Worm (Caenorhabditis elegans) whole organism, L4 larva: ENCODE measurements around the gene lin-36.
A peak's percentile ranks its signal among the peaks of the same experiment; 100 is the strongest.

Experiments
- D1046.2 ChIP-seq: fragments of 200-800 bp; sonication (Bioruptor generic); IDR thresholded peaks from 2 replicates; pipeline ENCODE4 v1.3.6; 2022; ENCODE audit warnings: missing genetic modification characterization, missing compliant biosample characterization
- F49E8.2 ChIP-seq: sonication (generic microtip); optimal IDR thresholded peaks from 2 replicates; lab custom pipeline; 2016; ENCODE audit warnings: missing compliant biosample characterization, mild to moderate bottlenecking, missing genetic modification characterization, borderline replicate concordance
- R02D3.7 ChIP-seq: fragments of 150-350 bp; sonication (generic microtip); optimal IDR thresholded peaks from 3 replicates; lab custom pipeline; 2014; ENCODE audit warnings: missing biosample characterization, missing genetic modification characterization
- ZK546.5 ChIP-seq, 2 experiments: sonication (generic microtip); optimal IDR thresholded peaks; 2 replicates each; lab custom pipeline; 2017; ENCODE audit warnings: missing biosample characterization in 2 of 2, missing genetic modification characterization in 2 of 2
- aha-1 ChIP-seq: fragments of 150-350 bp; peaks from one replicate; lab custom pipeline; 2014; ENCODE audit warnings: missing biosample characterization, missing genetic modification characterization
- aly-2 ChIP-seq: sonication (generic microtip); optimal IDR thresholded peaks from 2 replicates; lab custom pipeline; 2018; ENCODE audit warnings: missing biosample characterization, missing genetic modification characterization
- ama-1 ChIP-seq: fragments of 150-350 bp; optimal IDR thresholded peaks from 2 replicates; lab custom pipeline; 2014; ENCODE audit warnings: inconsistent platforms, mixed read lengths
- arid-1 ChIP-seq: fragments of 200-800 bp; sonication (Bioruptor generic); conservative IDR thresholded peaks from 2 replicates; pipeline ENCODE4 v1.3.6; 2022; ENCODE audit warnings: missing genetic modification reagents, missing genetic modification characterization, missing compliant biosample characterization
- ceh-28 ChIP-seq: fragments of 150-350 bp; optimal IDR thresholded peaks from 2 replicates; lab custom pipeline; 2014; ENCODE audit warnings: missing biosample characterization, missing genetic modification reagents, missing genetic modification characterization
- ctbp-1 ChIP-seq: fragments of 200-800 bp; sonication (Bioruptor generic); IDR thresholded peaks from 2 replicates; pipeline ENCODE4 v1.3.6; 2022; ENCODE audit warnings: missing genetic modification reagents, missing genetic modification characterization, missing compliant biosample characterization
- daf-8 ChIP-seq: fragments of 200-800 bp; sonication (Bioruptor generic); IDR thresholded peaks from 2 replicates; pipeline ENCODE4 v1.3.6; 2022; ENCODE audit warnings: missing genetic modification characterization, missing compliant biosample characterization
- dmd-6 ChIP-seq: fragments of 200-800 bp; sonication (Bioruptor generic); IDR thresholded peaks from 2 replicates; pipeline ENCODE4 v1.3.6; 2022; ENCODE audit warnings: missing genetic modification reagents, missing genetic modification characterization, missing compliant biosample characterization
- dpl-1 ChIP-seq: fragments of 150-350 bp; optimal IDR thresholded peaks from 2 replicates; lab custom pipeline; 2014; ENCODE audit warnings: missing biosample characterization, missing genetic modification reagents, missing genetic modification characterization
- duxl-1 ChIP-seq: sonication (generic microtip); optimal IDR thresholded peaks from 2 replicates; lab custom pipeline; 2016; ENCODE audit warnings: mild to moderate bottlenecking, missing genetic modification characterization, moderate library complexity, missing compliant biosample characterization; ENCODE audit not compliant: poor library complexity
- dve-1 ChIP-seq: sonication (generic microtip); optimal IDR thresholded peaks from 2 replicates; lab custom pipeline; 2017; ENCODE audit warnings: antibody characterized with exemption, mild to moderate bottlenecking, missing genetic modification characterization, missing compliant biosample characterization; ENCODE audit not compliant: insufficient read depth
- egl-27 ChIP-seq: sonication (generic microtip); optimal IDR thresholded peaks from 3 replicates; lab custom pipeline; 2017; ENCODE audit warnings: missing biosample characterization, missing genetic modification reagents, missing genetic modification characterization
- egl-43 ChIP-seq: fragments of 200-800 bp; sonication (Bioruptor generic); IDR thresholded peaks from 2 replicates; pipeline ENCODE4 v1.3.6; 2022; ENCODE audit warnings: missing genetic modification reagents, missing genetic modification characterization, missing compliant biosample characterization
- hmg-1.1 ChIP-seq: fragments of 200-800 bp; sonication (Bioruptor generic); IDR thresholded peaks from 2 replicates; pipeline ENCODE4 v1.3.6; 2022; ENCODE audit warnings: missing genetic modification reagents, missing genetic modification characterization, missing compliant biosample characterization
- lin-13 ChIP-seq: fragments of 150-350 bp; optimal IDR thresholded peaks from 2 replicates; lab custom pipeline; 2014; ENCODE audit warnings: missing biosample characterization, missing genetic modification reagents, missing genetic modification characterization
- lin-15B ChIP-seq: fragments of 150-350 bp; sonication (generic microtip); optimal IDR thresholded peaks from 3 replicates; lab custom pipeline; 2014; ENCODE audit warnings: missing biosample characterization, missing genetic modification characterization
- lin-29 ChIP-seq: fragments of 200-800 bp; sonication (Bioruptor generic); IDR thresholded peaks from 2 replicates; pipeline ENCODE4 v1.3.6; 2022; ENCODE audit warnings: missing genetic modification reagents, missing genetic modification characterization, missing compliant biosample characterization
- lin-39 ChIP-seq: fragments of 150-350 bp; optimal IDR thresholded peaks from 2 replicates; lab custom pipeline; 2014; ENCODE audit warnings: missing biosample characterization, missing genetic modification reagents, missing genetic modification characterization
- lsy-2 ChIP-seq, 2 experiments: fragments of 150-350 bp in 1 of 2; sonication (generic microtip) in 1 of 2; optimal IDR thresholded peaks; 2 replicates each; lab custom pipeline; 2014 to 2017; ENCODE audit warnings: missing biosample characterization in 2 of 2, missing genetic modification characterization in 2 of 2
- madf-5 ChIP-seq, 2 experiments: fragments of 200-800 bp; sonication (Bioruptor generic); IDR thresholded peaks; 2 replicates each; pipeline ENCODE4 v1.3.6; 2022; ENCODE audit warnings: missing compliant biosample characterization in 2 of 2, missing genetic modification characterization in 2 of 2
- madf-9 ChIP-seq: fragments of 200-800 bp; sonication (Bioruptor generic); conservative IDR thresholded peaks from 2 replicates; pipeline ENCODE4 v1.3.6; 2022; ENCODE audit warnings: missing genetic modification reagents, missing genetic modification characterization, missing compliant biosample characterization
- mep-1 ChIP-seq: fragments of 150-350 bp; sonication (generic microtip); optimal IDR thresholded peaks from 3 replicates; lab custom pipeline; 2014; ENCODE audit warnings: missing biosample characterization, missing genetic modification characterization
- nhr-10 ChIP-seq: fragments of 150-350 bp; optimal IDR thresholded peaks from 2 replicates; lab custom pipeline; 2014; ENCODE audit warnings: missing biosample characterization, missing genetic modification characterization
- nhr-11 ChIP-seq: fragments of 150-350 bp; optimal IDR thresholded peaks from 2 replicates; lab custom pipeline; 2014; ENCODE audit warnings: missing biosample characterization, missing genetic modification characterization
- nhr-111 ChIP-seq: fragments of 200-800 bp; sonication (Bioruptor generic); optimal IDR thresholded peaks from 2 replicates; lab custom pipeline; 2018; ENCODE audit warnings: mild to moderate bottlenecking, missing genetic modification characterization, missing compliant biosample characterization
- nhr-237 ChIP-seq: sonication (generic microtip); optimal IDR thresholded peaks from 2 replicates; lab custom pipeline; 2017; ENCODE audit warnings: missing biosample characterization, missing genetic modification characterization
- nhr-28 ChIP-seq: fragments of 150-350 bp; optimal IDR thresholded peaks from 2 replicates; lab custom pipeline; 2014; ENCODE audit warnings: missing biosample characterization, missing genetic modification characterization
- nhr-76 ChIP-seq: fragments of 150-350 bp; optimal IDR thresholded peaks from 2 replicates; lab custom pipeline; 2014; ENCODE audit warnings: missing biosample characterization, missing genetic modification characterization
- nhr-77 ChIP-seq: fragments of 150-350 bp; optimal IDR thresholded peaks from 2 replicates; lab custom pipeline; 2014; ENCODE audit warnings: missing biosample characterization, missing genetic modification characterization
- rbr-2 ChIP-seq: sonication (generic microtip); optimal IDR thresholded peaks from 2 replicates; lab custom pipeline; 2016; ENCODE audit warnings: missing genotype, missing genetic modification characterization, missing compliant biosample characterization
- saeg-2 ChIP-seq: fragments of 200-800 bp; sonication (Bioruptor generic); IDR thresholded peaks from 2 replicates; pipeline ENCODE4 v1.3.6; 2022; ENCODE audit warnings: missing genetic modification reagents, missing genetic modification characterization, missing compliant biosample characterization
- snpc-4 ChIP-seq: fragments of 150-350 bp; optimal IDR thresholded peaks from 2 replicates; lab custom pipeline; 2014; ENCODE audit warnings: missing biosample characterization, missing genetic modification characterization
- unc-39 ChIP-seq: sonication (generic microtip); optimal IDR thresholded peaks from 2 replicates; lab custom pipeline; 2017; ENCODE audit warnings: missing biosample characterization, missing genetic modification characterization
- zag-1 ChIP-seq: fragments of 150-350 bp; optimal IDR thresholded peaks from 2 replicates; lab custom pipeline; 2014; ENCODE audit warnings: missing biosample characterization, missing genetic modification characterization
- ztf-7 ChIP-seq: fragments of 150-350 bp; optimal IDR thresholded peaks from 2 replicates; lab custom pipeline; 2014; ENCODE audit warnings: missing biosample characterization, missing genetic modification characterization

lin-36 gene

DNA sequence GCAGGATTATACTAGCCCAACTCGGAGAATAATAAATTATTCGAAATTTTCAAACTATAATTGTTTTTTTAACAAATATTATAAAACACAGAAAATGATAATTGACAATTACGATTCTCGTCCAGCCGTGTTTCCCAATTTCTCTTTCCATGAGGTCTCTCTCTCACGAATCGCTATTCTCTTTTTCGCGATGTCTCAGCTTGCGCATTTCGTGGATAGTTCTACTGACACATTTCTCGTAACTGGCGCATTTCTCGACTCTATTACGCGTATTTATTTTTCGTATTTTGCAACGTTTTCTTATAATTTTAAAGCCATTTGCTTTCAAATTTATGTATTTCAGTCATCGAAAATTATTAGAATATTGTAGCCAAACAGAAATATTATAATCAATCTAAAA is 23.1 kb upstream of the lin-36 start (continued):
- TF ChIP-seq lin-29 (peak; percentile 80; the same call in 1 of the 2 replicates), lsy-2 (tag; optimal IDR thresholded peaks at IDR 0.05; lab: Kevin White, UChicago) (peak; percentile 96 to 98), nhr-76 (tag; lab: Kevin White, UChicago) (peak; percentile 57), madf-5 (GFP tag; IDR thresholded peaks at IDR 0.05; lab: Robert Waterston, UW) (peak; percentile 96 to 98), aly-2 (tag; lab: Kevin White, UChicago) (peak; percentile 86), zag-1 (tag; lab: Kevin White, UChicago) (peak; percentile 54), snpc-4 (tag; lab: Kevin White, UChicago) (no peak), nhr-11 (tag; lab: Kevin White, UChicago) (peak; percentile 99), rbr-2 (tag; lab: Kevin White, UChicago) (peak; percentile 98), lin-39 (tag; lab: Kevin White, UChicago) (peak; percentile 83), F49E8.2 (tag; lab: Kevin White, UChicago) (peak; percentile 83), nhr-77 (peak; percentile 99), ctbp-1 (GFP tag; lab: Robert Waterston, UW) (peak; percentile 95), nhr-28 (tag; lab: Kevin White, UChicago) (peak; percentile 98), aha-1 (peak; percentile 98), dmd-6 (GFP tag; lab: Robert Waterston, UW) (peak; percentile 97)

ce11 chrIII:8042775-8043174 is 22.1 kb upstream of the lin-36 start, which contains the start of gene K12H4.6:
Gene K12H4.6 (minus strand): TSS chrIII:8042875.
- no peak for TF ChIP-seq nhr-10 (tag; lab: Kevin White, UChicago)
- no peak for TF ChIP-seq dpl-1 (GFP tag; lab: Kevin White, UChicago)
- no peak for TF ChIP-seq daf-8 (GFP tag; lab: Robert Waterston, UW)
- no peak for TF ChIP-seq egl-43 (GFP tag; lab: Robert Waterston, UW)
- TF ChIP-seq lsy-2 (tag; optimal IDR thresholded peaks at IDR 0.05; lab: Kevin White, UChicago): no peak
- no peak for TF ChIP-seq nhr-111
- no peak for TF ChIP-seq ctbp-1 (GFP tag; lab: Robert Waterston, UW)
- TF ChIP-seq egl-27 (tag; lab: Kevin White, UChicago): no peak
- no peak for TF ChIP-seq ama-1 (lab: Kevin White, UChicago)
- no peak for TF ChIP-seq lin-15B
- TF ChIP-seq aly-2 (tag; lab: Kevin White, UChicago): no peak
- no peak for TF ChIP-seq mep-1 (tag; lab: Kevin White, UChicago)

DNA sequence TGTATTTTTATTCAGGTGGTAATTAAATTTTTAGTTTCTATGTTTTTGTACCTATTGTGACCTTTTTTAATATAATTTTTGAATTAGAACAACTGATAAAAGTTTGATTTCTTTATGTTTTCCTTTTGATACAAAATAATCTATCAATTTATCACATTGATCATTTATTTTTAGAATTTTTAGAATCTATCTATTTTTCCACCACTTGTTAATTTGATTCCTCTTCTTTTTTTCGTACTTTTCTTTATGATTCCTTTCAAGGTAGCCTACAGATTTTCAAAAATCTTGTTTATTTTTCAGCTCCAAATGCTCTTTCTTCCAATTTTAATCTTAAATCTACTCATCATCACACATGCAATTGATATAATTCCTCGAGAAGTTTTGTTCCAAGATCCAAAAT is 17.3 kb upstream of the lin-36 start, which contains the start of gene dpf-6:
dpf-6 (plus strand) TSS at position 301 of the 400 bp plus-strand sequence.
- TF ChIP-seq madf-5 (GFP tag; IDR thresholded peaks at IDR 0.05; lab: Robert Waterston, UW) (no peak), nhr-237 (no peak), ceh-28 (tag; lab: Kevin White, UChicago) (no peak), lin-13 (GFP tag; lab: Kevin White, UChicago) (no peak), hmg-1.1 (GFP tag; lab: Robert Waterston, UW) (no peak), ZK546.5 (tag; optimal IDR thresholded peaks at IDR 0.05; lab: Kevin White, UChicago) (no peak), lsy-2 (tag; optimal IDR thresholded peaks at IDR 0.05; lab: Kevin White, UChicago) (no peak), madf-9 (GFP tag; lab: Robert Waterston, UW) (no peak), F49E8.2 (tag; lab: Kevin White, UChicago) (no peak), saeg-2 (GFP tag; lab: Robert Waterston, UW) (no peak), ztf-7 (no peak), ama-1 (lab: Kevin White, UChicago) (no peak), D1046.2 (GFP tag; lab: Robert Waterston, UW) (no peak), nhr-11 (tag; lab: Kevin White, UChicago) (no peak), R02D3.7 (no peak), arid-1 (GFP tag; lab: Robert Waterston, UW) (no peak), dve-1 (tag; lab: Kevin White, UChicago) (no peak), unc-39 (tag; lab: Kevin White, UChicago) (no peak), duxl-1 (tag; lab: Kevin White, UChicago) (no peak)
